Worm (Caenorhabditis elegans): Measurements from ENCODE around the gene C17B7.14.

ce11 chrV:3352925-3353324 is 32.6 kb upstream of the C17B7.14 start, which contains the start of gene C17B7.12:
- TF ChIP-seq snpc-1.1 (tag; optimal IDR thresholded peaks at IDR 0.05; ENCODE audit: insufficient read depth) (no peak), unc-62 (GFP tag; optimal IDR thresholded peaks at IDR 0.05) (no peak), hlh-12 (tag; optimal IDR thresholded peaks at IDR 0.05) (no peak)
